Worm (Caenorhabditis elegans): ENCODE data around the gene pqn-62.
A peak's percentile ranks its signal among the peaks of the same experiment; 100 is the strongest.

pqn-62 gene

DNA sequence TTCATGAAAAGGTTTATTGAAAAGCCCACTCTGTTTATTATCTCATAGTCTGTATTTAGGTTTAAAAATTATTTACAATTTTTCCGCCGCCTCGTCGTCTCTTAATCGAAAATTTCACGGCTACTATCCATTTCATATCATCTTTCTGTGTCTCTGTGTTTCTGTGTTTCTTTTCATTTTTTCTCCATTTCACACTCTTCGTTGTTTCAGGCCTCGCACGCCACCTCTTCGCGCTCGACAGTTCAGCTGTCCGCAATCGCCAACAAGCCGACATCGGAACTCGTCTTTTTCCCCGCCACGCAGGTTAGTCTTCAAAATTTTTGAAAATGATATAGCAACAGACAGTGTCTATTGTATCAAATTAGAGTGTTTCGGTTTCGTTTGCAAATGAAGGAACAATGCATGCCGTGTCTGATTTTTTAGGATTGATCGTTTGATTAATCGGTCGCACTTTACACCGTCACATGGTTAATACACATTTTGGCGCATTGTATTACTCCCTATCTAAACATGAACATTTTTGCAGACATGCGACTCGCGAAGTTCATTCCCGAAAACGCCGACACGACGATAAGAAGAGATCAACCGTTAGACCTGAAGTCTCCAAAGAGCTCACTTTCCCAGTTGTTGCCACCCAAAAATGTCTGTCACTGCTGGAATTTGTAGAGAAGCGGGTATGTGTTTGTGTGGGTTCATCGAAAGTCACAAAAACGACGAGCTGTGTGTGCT is 15.2 kb downstream of the pqn-62 start:
- no peak for TF ChIP-seq ceh-16 (tag; optimal IDR thresholded peaks at IDR 0.05)
- peak; percentile 6 for TF ChIP-seq sma-9 (GFP tag; optimal IDR thresholded peaks at IDR 0.05)
- TF ChIP-seq sma-9 (tag; optimal IDR thresholded peaks at IDR 0.05) = no peak

DNA sequence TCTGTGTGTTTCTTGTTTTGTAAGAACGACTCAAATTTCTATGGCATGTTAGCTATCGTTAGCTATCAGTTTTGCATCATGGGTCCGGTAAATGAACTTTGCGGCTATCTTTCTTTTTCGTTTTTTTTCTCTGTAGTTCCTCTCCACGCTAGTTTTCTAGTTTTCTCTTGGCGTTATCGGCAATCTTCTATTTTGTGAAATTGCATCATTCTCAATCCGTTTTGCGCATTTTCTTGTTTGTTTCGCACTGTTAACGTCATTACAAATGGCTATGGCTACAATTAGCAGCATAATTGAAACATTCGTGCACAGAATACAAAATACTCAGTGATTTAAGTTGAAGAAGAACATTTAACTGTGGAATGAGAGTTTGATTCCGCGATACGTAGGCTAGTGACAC is 17.1 kb downstream of the pqn-62 start:
- TF ChIP-seq Y55F3AM.14 (GFP tag; optimal IDR thresholded peaks at IDR 0.05) (no peak), nhr-10 (tag; optimal IDR thresholded peaks at IDR 0.05) (no peak), dmd-4 (tag; optimal IDR thresholded peaks at IDR 0.05) (no peak), peb-1 (tag; optimal IDR thresholded peaks at IDR 0.05) (no peak), nhr-21 (tag; optimal IDR thresholded peaks at IDR 0.05) (no peak), ztf-4 (tag; optimal IDR thresholded peaks at IDR 0.05) (no peak), lin-39 (tag; optimal IDR thresholded peaks at IDR 0.05) (no peak), unc-55 (GFP tag; optimal IDR thresholded peaks at IDR 0.05) (no peak), ama-1 (optimal IDR thresholded peaks at IDR 0.05) (peak; percentile 17), unc-62 (GFP tag; optimal IDR thresholded peaks at IDR 0.05) (no peak), mbf-1 (tag; optimal IDR thresholded peaks at IDR 0.05) (no peak), ztf-11 (tag; optimal IDR thresholded peaks at IDR 0.05) (no peak), nhr-23 (tag; optimal IDR thresholded peaks at IDR 0.05) (no peak), nhr-25 (tag; optimal IDR thresholded peaks at IDR 0.05) (no peak), lsy-2 (tag; optimal IDR thresholded peaks at IDR 0.05) (peak in 1 of 2 experiments; percentile 15), lin-11 (tag; optimal IDR thresholded peaks at IDR 0.05) (no peak), fos-1 (tag; optimal IDR thresholded peaks at IDR 0.05) (no peak), alr-1 (tag; optimal IDR thresholded peaks at IDR 0.05) (no peak), R02D3.7 (tag; optimal IDR thresholded peaks at IDR 0.05) (no peak), F13H6.1 (tag; optimal IDR thresholded peaks at IDR 0.05) (no peak), skn-1 (tag; optimal IDR thresholded peaks at IDR 0.05) (no peak), zag-1 (tag; optimal IDR thresholded peaks at IDR 0.05) (peak; percentile 19), sma-9 (GFP tag; optimal IDR thresholded peaks at IDR 0.05) (peak; percentile 1), sma-9 (tag; optimal IDR thresholded peaks at IDR 0.05) (no peak), lin-13 (GFP tag; optimal IDR thresholded peaks at IDR 0.05) (peak; percentile 20), aly-2 (tag; optimal IDR thresholded peaks at IDR 0.05) (no peak), nhr-6 (tag; optimal IDR thresholded peaks at IDR 0.05) (no peak), nhr-11 (tag; optimal IDR thresholded peaks at IDR 0.05) (peak; percentile 11), sma-3 (GFP tag; optimal IDR thresholded peaks at IDR 0.05) (no peak), mab-5 (tag; optimal IDR thresholded peaks at IDR 0.05) (no peak), blmp-1 (tag; optimal IDR thresholded peaks at IDR 0.05; ENCODE audit: insufficient read depth) (no peak), sem-4 (tag; optimal IDR thresholded peaks at IDR 0.05) (peak; percentile 50), egl-27 (tag; optimal IDR thresholded peaks at IDR 0.05) (no peak), ceh-82 (tag; optimal IDR thresholded peaks at IDR 0.05) (no peak), ztf-1 (GFP tag; conservative IDR thresholded peaks at IDR 0.05) (no peak), ZK546.5 (tag; optimal IDR thresholded peaks at IDR 0.05) (no peak), mdl-1 (tag; optimal IDR thresholded peaks at IDR 0.05) (no peak), nhr-12 (tag; optimal IDR thresholded peaks at IDR 0.05) (no peak), elt-3 (tag; optimal IDR thresholded peaks at IDR 0.05) (no peak), crh-2 (tag; optimal IDR thresholded peaks at IDR 0.05) (no peak), nhr-237 (tag; optimal IDR thresholded peaks at IDR 0.05) (no peak), nhr-129 (tag; optimal IDR thresholded peaks at IDR 0.05) (peak; percentile 98), elt-1 (tag; optimal IDR thresholded peaks at IDR 0.05) (no peak), ceh-16 (tag; optimal IDR thresholded peaks at IDR 0.05) (no peak)
